Worm (Caenorhabditis elegans) whole organism, L4 larva: Measurements from ENCODE around the gene B0244.16.

Source experiments
- F10B5.3 ChIP-seq: sonication (generic microtip); optimal IDR thresholded peaks from 2 replicates; lab custom pipeline; 2016; ENCODE audit warnings: mild to moderate bottlenecking, missing genetic modification characterization, missing compliant biosample characterization
- F49E8.2 ChIP-seq: sonication (generic microtip); optimal IDR thresholded peaks from 2 replicates; lab custom pipeline; 2016; ENCODE audit warnings: missing compliant biosample characterization, mild to moderate bottlenecking, missing genetic modification characterization, borderline replicate concordance
- R02D3.7 ChIP-seq: fragments of 150-350 bp; sonication (generic microtip); optimal IDR thresholded peaks from 3 replicates; lab custom pipeline; 2014; ENCODE audit warnings: missing biosample characterization, missing genetic modification characterization
- Y105C5A.15 ChIP-seq: fragments of 200-800 bp; sonication (Bioruptor generic); IDR thresholded peaks from 2 replicates; pipeline ENCODE4 v1.3.6; 2022; ENCODE audit warnings: missing genetic modification characterization, missing compliant biosample characterization
- Y48G9A.11 ChIP-seq: fragments of 200-800 bp; sonication (Bioruptor generic); IDR thresholded peaks from 2 replicates; pipeline ENCODE4 v1.3.6; 2022; ENCODE audit warnings: missing genetic modification reagents, missing genetic modification characterization, missing compliant biosample characterization
- Y75B8A.6 ChIP-seq: fragments of 200-800 bp; sonication (Bioruptor generic); IDR thresholded peaks from 2 replicates; pipeline ENCODE4 v1.3.6; 2022; ENCODE audit warnings: missing genetic modification reagents, missing genetic modification characterization, missing compliant biosample characterization
- ZK337.2 ChIP-seq: fragments of 200-800 bp; sonication (Bioruptor generic); IDR thresholded peaks from 2 replicates; pipeline ENCODE4 v1.3.6; 2022; ENCODE audit warnings: missing genetic modification reagents, missing genetic modification characterization, missing compliant biosample characterization
- aha-1 ChIP-seq: fragments of 150-350 bp; peaks from one replicate; lab custom pipeline; 2014; ENCODE audit warnings: missing biosample characterization, missing genetic modification characterization
- ama-1 ChIP-seq: fragments of 150-350 bp; optimal IDR thresholded peaks from 2 replicates; lab custom pipeline; 2014; ENCODE audit warnings: inconsistent platforms, mixed read lengths
- arid-1 ChIP-seq: fragments of 200-800 bp; sonication (Bioruptor generic); conservative IDR thresholded peaks from 2 replicates; pipeline ENCODE4 v1.3.6; 2022; ENCODE audit warnings: missing genetic modification reagents, missing genetic modification characterization, missing compliant biosample characterization
- ceh-82 ChIP-seq: sonication (generic microtip); optimal IDR thresholded peaks from 2 replicates; lab custom pipeline; 2017; ENCODE audit warnings: missing biosample characterization, missing genetic modification characterization
- ces-1 ChIP-seq: fragments of 150-350 bp; sonication (generic microtip); optimal IDR thresholded peaks from 4 replicates; lab custom pipeline; 2014; ENCODE audit warnings: missing biosample characterization, missing genetic modification reagents, missing genetic modification characterization
- ctbp-1 ChIP-seq: fragments of 200-800 bp; sonication (Bioruptor generic); IDR thresholded peaks from 2 replicates; pipeline ENCODE4 v1.3.6; 2022; ENCODE audit warnings: missing genetic modification reagents, missing genetic modification characterization, missing compliant biosample characterization
- daf-8 ChIP-seq: fragments of 200-800 bp; sonication (Bioruptor generic); IDR thresholded peaks from 2 replicates; pipeline ENCODE4 v1.3.6; 2022; ENCODE audit warnings: missing genetic modification characterization, missing compliant biosample characterization
- dmd-8 ChIP-seq: fragments of 200-800 bp; sonication (Bioruptor generic); IDR thresholded peaks from 2 replicates; pipeline ENCODE4 v1.3.6; 2022; ENCODE audit warnings: missing genetic modification characterization, missing compliant biosample characterization
- dpl-1 ChIP-seq: fragments of 150-350 bp; optimal IDR thresholded peaks from 2 replicates; lab custom pipeline; 2014; ENCODE audit warnings: missing biosample characterization, missing genetic modification reagents, missing genetic modification characterization
- fos-1 ChIP-seq: fragments of 150-350 bp; optimal IDR thresholded peaks from 2 replicates; lab custom pipeline; 2014; ENCODE audit warnings: missing biosample characterization, missing genetic modification characterization
- hlh-11 ChIP-seq: fragments of 200-800 bp; sonication (Bioruptor generic); optimal IDR thresholded peaks from 2 replicates; lab custom pipeline; 2018; ENCODE audit warnings: mild to moderate bottlenecking, missing genetic modification characterization, missing compliant biosample characterization
- hlh-30 ChIP-seq: sonication (generic microtip); optimal IDR thresholded peaks from 2 replicates; lab custom pipeline; 2017; ENCODE audit warnings: antibody characterized with exemption, mild to moderate bottlenecking, missing genetic modification characterization, missing compliant biosample characterization; ENCODE audit not compliant: insufficient read depth
- lim-7 ChIP-seq: fragments of 200-800 bp; sonication (Bioruptor generic); IDR thresholded peaks from 2 replicates; pipeline ENCODE4 v1.3.6; 2022; ENCODE audit warnings: missing genetic modification characterization, missing compliant biosample characterization
- lin-1 ChIP-seq: fragments of 200-800 bp; sonication (Bioruptor generic); IDR thresholded peaks from 2 replicates; pipeline ENCODE4 v1.3.6; 2022; ENCODE audit warnings: missing genetic modification reagents, missing genetic modification characterization, missing compliant biosample characterization
- lin-13 ChIP-seq: fragments of 150-350 bp; optimal IDR thresholded peaks from 2 replicates; lab custom pipeline; 2014; ENCODE audit warnings: missing biosample characterization, missing genetic modification reagents, missing genetic modification characterization
- lin-15B ChIP-seq: fragments of 150-350 bp; sonication (generic microtip); optimal IDR thresholded peaks from 3 replicates; lab custom pipeline; 2014; ENCODE audit warnings: missing biosample characterization, missing genetic modification characterization
- lin-38 ChIP-seq: fragments of 200-800 bp; sonication (Bioruptor generic); IDR thresholded peaks from 2 replicates; pipeline ENCODE4 v1.3.6; 2022; ENCODE audit warnings: missing genetic modification reagents, missing genetic modification characterization, missing compliant biosample characterization
- lin-39 ChIP-seq: fragments of 150-350 bp; optimal IDR thresholded peaks from 2 replicates; lab custom pipeline; 2014; ENCODE audit warnings: missing biosample characterization, missing genetic modification reagents, missing genetic modification characterization
- madf-9 ChIP-seq: fragments of 200-800 bp; sonication (Bioruptor generic); conservative IDR thresholded peaks from 2 replicates; pipeline ENCODE4 v1.3.6; 2022; ENCODE audit warnings: missing genetic modification reagents, missing genetic modification characterization, missing compliant biosample characterization
- nhr-111 ChIP-seq: fragments of 200-800 bp; sonication (Bioruptor generic); optimal IDR thresholded peaks from 2 replicates; lab custom pipeline; 2018; ENCODE audit warnings: mild to moderate bottlenecking, missing genetic modification characterization, missing compliant biosample characterization
- nhr-237 ChIP-seq: sonication (generic microtip); optimal IDR thresholded peaks from 2 replicates; lab custom pipeline; 2017; ENCODE audit warnings: missing biosample characterization, missing genetic modification characterization
- rbr-2 ChIP-seq: sonication (generic microtip); optimal IDR thresholded peaks from 2 replicates; lab custom pipeline; 2016; ENCODE audit warnings: missing genotype, missing genetic modification characterization, missing compliant biosample characterization
- saeg-2 ChIP-seq: fragments of 200-800 bp; sonication (Bioruptor generic); IDR thresholded peaks from 2 replicates; pipeline ENCODE4 v1.3.6; 2022; ENCODE audit warnings: missing genetic modification reagents, missing genetic modification characterization, missing compliant biosample characterization
- snpc-1.2 ChIP-seq: fragments of 200-800 bp; sonication (Bioruptor generic); IDR thresholded peaks from 2 replicates; pipeline ENCODE4 v1.3.6; 2022; ENCODE audit warnings: missing genetic modification reagents, missing genetic modification characterization, missing compliant biosample characterization
- spr-3 ChIP-seq: fragments of 200-800 bp; sonication (Bioruptor generic); optimal IDR thresholded peaks from 2 replicates; lab custom pipeline; 2018; ENCODE audit warnings: mild to moderate bottlenecking, missing genetic modification characterization, missing compliant biosample characterization
- unc-130 ChIP-seq: sonication (generic microtip); optimal IDR thresholded peaks from 2 replicates; lab custom pipeline; 2016; ENCODE audit warnings: missing genetic modification reagents, missing genetic modification characterization, missing compliant biosample characterization
- unc-62 ChIP-seq, 3 experiments: fragments of 150-350 bp in 1 of 3; sonication (generic microtip); optimal IDR thresholded peaks in 2 of 3; peaks in 1 of 3; 1 replicate in 1 of 3; 2 replicates in 2 of 3; lab custom pipeline; 2014 to 2017; ENCODE audit warnings: missing biosample characterization in 3 of 3, missing genetic modification characterization in 3 of 3, missing genetic modification reagents in 3 of 3, missing genotype in 1 of 3
- zag-1 ChIP-seq: fragments of 150-350 bp; optimal IDR thresholded peaks from 2 replicates; lab custom pipeline; 2014; ENCODE audit warnings: missing biosample characterization, missing genetic modification characterization
- zfp-2 ChIP-seq: sonication (generic microtip); optimal IDR thresholded peaks from 2 replicates; lab custom pipeline; 2016; ENCODE audit warnings: mild to moderate bottlenecking, missing genetic modification characterization, missing compliant biosample characterization
- zfp-3 ChIP-seq: fragments of 200-800 bp; sonication (Bioruptor generic); conservative IDR thresholded peaks from 2 replicates; pipeline ENCODE4 v1.3.6; 2022; ENCODE audit warnings: missing genetic modification reagents, missing genetic modification characterization, missing compliant biosample characterization
- ztf-11 ChIP-seq: fragments of 150-350 bp; optimal IDR thresholded peaks from 2 replicates; lab custom pipeline; 2014; ENCODE audit warnings: missing biosample characterization, missing genetic modification characterization
- ztf-7 ChIP-seq: fragments of 150-350 bp; optimal IDR thresholded peaks from 2 replicates; lab custom pipeline; 2014; ENCODE audit warnings: missing biosample characterization, missing genetic modification characterization

The B0244.16 gene

ce11 chrIII:5697963-5698730 lies 42.6 kb upstream of the B0244.16 start, which contains the start of the genes lgg-3 and rgs-5 (continued):
- peak; percentile 58 for TF ChIP-seq dpl-1
- no peak for TF ChIP-seq saeg-2 (GFP tag; lab: Robert Waterston, UW)
- TF ChIP-seq hlh-11 (tag; lab: Kevin White, UChicago), result peak; percentile 52
- TF ChIP-seq Y75B8A.6, result no peak
- no peak for TF ChIP-seq fos-1 (tag; lab: Kevin White, UChicago)

DNA sequence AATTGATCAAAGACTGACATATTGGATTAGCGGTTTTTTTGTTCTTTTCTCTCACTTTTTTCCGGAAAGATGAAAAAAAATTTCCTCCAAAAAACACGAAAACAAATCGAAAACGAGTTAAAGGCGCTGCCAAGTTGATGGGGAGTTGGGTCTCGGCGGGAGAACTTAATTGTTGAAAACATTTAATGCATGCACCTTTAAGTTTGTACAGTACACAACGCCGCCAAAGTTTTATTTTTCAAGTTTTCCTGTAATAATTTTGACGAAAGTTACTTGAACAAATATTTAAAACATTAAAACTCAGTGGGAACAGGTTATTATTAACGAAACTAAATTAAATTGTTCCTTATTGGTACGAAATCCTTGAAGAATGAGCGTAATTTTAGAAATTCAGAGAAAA lies 39.3 kb upstream of the B0244.16 start:
- TF ChIP-seq daf-8 (GFP tag; lab: Robert Waterston, UW), result no peak
- TF ChIP-seq lin-1 (GFP tag; lab: Robert Waterston, UW), result no peak
- no peak for TF ChIP-seq rbr-2 (tag; lab: Kevin White, UChicago)
- no peak for TF ChIP-seq ztf-7 (tag; lab: Kevin White, UChicago)
- TF ChIP-seq lin-15B, result no peak
- no peak for TF ChIP-seq nhr-237 (tag; lab: Kevin White, UChicago)
- TF ChIP-seq zag-1 (tag; lab: Kevin White, UChicago), result no peak
- TF ChIP-seq hlh-30 (tag; lab: Kevin White, UChicago), result no peak
- TF ChIP-seq zfp-2 (tag; lab: Kevin White, UChicago), result no peak
- TF ChIP-seq, all 104 proteins: peak for 0

DNA sequence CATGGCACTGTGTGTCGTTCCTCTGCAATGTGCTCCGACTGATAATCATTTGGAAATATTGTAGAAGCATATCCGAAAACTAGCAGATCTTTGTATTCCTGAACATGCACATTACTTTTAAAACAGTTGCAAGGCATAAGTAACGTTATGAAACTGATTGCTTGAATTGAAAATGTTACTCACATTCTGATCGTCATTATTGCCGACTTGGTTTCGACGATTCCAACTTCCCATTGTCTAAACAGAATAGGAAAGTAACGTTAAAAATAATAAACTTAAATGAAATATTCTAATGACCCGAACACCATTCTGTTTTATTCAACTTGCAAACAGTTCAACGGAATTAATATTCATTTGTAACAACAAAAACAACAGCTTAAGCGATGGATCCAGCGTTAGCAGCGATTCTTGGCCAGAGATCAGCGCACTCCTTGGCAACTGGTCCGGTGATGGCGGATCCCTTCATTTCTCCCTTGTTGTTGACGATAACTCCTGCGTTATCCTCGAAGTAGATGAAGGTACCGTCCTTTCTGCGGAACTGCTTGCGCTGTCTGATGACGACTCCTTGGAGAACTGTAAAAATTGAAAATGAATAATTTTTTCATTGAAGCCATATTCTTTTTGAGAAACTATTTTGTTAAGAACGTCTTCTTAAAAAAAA lies 35.4 kb upstream of the B0244.16 start, which contains the start of gene swp-1:
Gene swp-1, minus strand, starts transcription at position 298 of the 661 bp plus-strand sequence.
- TF ChIP-seq aha-1 (tag; lab: Kevin White, UChicago) (peak; percentile 59), madf-9 (GFP tag; lab: Robert Waterston, UW) (no peak), arid-1 (peak; percentile 70), lin-39 (tag; lab: Kevin White, UChicago) (no peak), Y105C5A.15 (GFP tag; lab: Robert Waterston, UW) (peak; percentile 3; the same call in 1 of the 2 replicates), unc-130 (GFP tag; lab: Kevin White, UChicago) (peak; percentile 5), ZK337.2 (GFP tag; lab: Robert Waterston, UW) (no peak), zfp-3 (GFP tag; lab: Robert Waterston, UW) (0 out of 2 replicates have a peak, but pooled peaks have one; percentile 12), lin-13 (GFP tag; lab: Kevin White, UChicago) (no peak), ama-1 (lab: Kevin White, UChicago) (peak; percentile 51), dmd-8 (GFP tag; lab: Robert Waterston, UW) (0 out of 2 replicates have a peak, but pooled peaks have one; percentile 19), Y48G9A.11 (GFP tag; lab: Robert Waterston, UW) (peak; percentile 33; the same call in 1 of the 2 replicates), R02D3.7 (peak; percentile 20), ceh-82 (tag; lab: Kevin White, UChicago) (no peak), ctbp-1 (GFP tag; lab: Robert Waterston, UW) (peak; percentile 35; the same call in 1 of the 2 replicates), F10B5.3 (tag; lab: Kevin White, UChicago) (no peak), unc-62 (GFP tag; optimal IDR thresholded peaks at IDR 0.05 in 1 of 2; lab: Kevin White, UChicago) (peak in 1 of 2 experiments; percentile 72), unc-62 (tag; optimal IDR thresholded peaks at IDR 0.05; lab: Kevin White, UChicago) (no peak), snpc-1.2 (GFP tag; lab: Robert Waterston, UW) (peak; percentile 48; the same call in 1 of the 2 replicates), spr-3 (no peak), lim-7 (GFP tag; lab: Robert Waterston, UW) (0 out of 2 replicates have a peak, but pooled peaks have one; percentile 6), nhr-111 (GFP tag; lab: Kevin White, UChicago) (no peak), ztf-11 (no peak), F49E8.2 (tag; lab: Kevin White, UChicago) (peak; percentile 70), lin-38 (GFP tag; lab: Robert Waterston, UW) (peak; percentile 48), ces-1 (no peak)
